Fruit fly (Drosophila melanogaster) whole organism, embryonic: ENCODE results near the gene CG10232.

ENCODE experiments used
- Atf6 ChIP-seq: fragments of 200-800 bp; sonication (Bioruptor generic); IDR thresholded peaks from 2 replicates; pipeline ENCODE4 v1.3.6; 2022; ENCODE audit warnings: missing biosample characterization, missing genetic modification characterization
- Awh ChIP-seq: fragments of 200-800 bp; sonication (Bioruptor generic); IDR thresholded peaks from 2 replicates; pipeline ENCODE4, ENCODE4 v1.3.6; 2022; ENCODE audit warnings: missing biosample characterization, missing genetic modification characterization
- CG10979 ChIP-seq: fragments of 200-800 bp; sonication (Bioruptor generic); optimal IDR thresholded peaks from 2 replicates; lab custom pipeline; 2018; ENCODE audit warnings: missing biosample characterization, mild to moderate bottlenecking, missing genetic modification characterization, moderate library complexity
- CG11085 ChIP-seq: fragments of 200-800 bp; sonication (Bioruptor generic); IDR thresholded peaks from 2 replicates; pipeline ENCODE4 v1.3.6; 2022; ENCODE audit warnings: missing biosample characterization, missing genetic modification characterization
- CG11398 ChIP-seq: fragments of 200-800 bp; sonication (Bioruptor generic); optimal IDR thresholded peaks from 2 replicates; lab custom pipeline; 2016; ENCODE audit warnings: missing biosample characterization, missing genetic modification characterization
- CG11723 ChIP-seq: fragments of 200-800 bp; sonication (Bioruptor generic); optimal IDR thresholded peaks from 2 replicates; lab custom pipeline; 2017; ENCODE audit warnings: missing biosample characterization, mild to moderate bottlenecking, missing genetic modification characterization
- CG12219 ChIP-seq: fragments of 200-800 bp; sonication (Bioruptor generic); optimal IDR thresholded peaks from 3 replicates; lab custom pipeline; 2018; ENCODE audit warnings: missing biosample characterization, mild to moderate bottlenecking, missing genetic modification characterization
- CG13894 ChIP-seq: fragments of 200-800 bp; sonication (Bioruptor generic); optimal IDR thresholded peaks from 3 replicates; lab custom pipeline; 2018; ENCODE audit warnings: missing biosample characterization, mild to moderate bottlenecking, missing genetic modification characterization, moderate library complexity
- CG15011 ChIP-seq: fragments of 200-800 bp; sonication (Bioruptor generic); optimal IDR thresholded peaks from 3 replicates; lab custom pipeline; 2018; ENCODE audit warnings: missing biosample characterization, mild to moderate bottlenecking, missing genetic modification characterization
- CG18262 ChIP-seq: fragments of 200-800 bp; optimal IDR thresholded peaks from 3 replicates; lab custom pipeline; 2019; ENCODE audit warnings: missing biosample characterization, mild to moderate bottlenecking, missing genetic modification characterization, moderate library complexity
- CG30020 ChIP-seq: fragments of 200-800 bp; optimal IDR thresholded peaks from 2 replicates; lab custom pipeline; 2019; ENCODE audit warnings: missing biosample characterization, mild to moderate bottlenecking, missing genetic modification characterization, moderate library complexity
- CG30403 ChIP-seq: fragments of 200-800 bp; sonication (Bioruptor generic); optimal IDR thresholded peaks from 3 replicates; lab custom pipeline; 2016; ENCODE audit warnings: missing biosample characterization, missing genetic modification characterization
- CG3065 ChIP-seq: fragments of 200-800 bp; sonication (Bioruptor generic); optimal IDR thresholded peaks from 2 replicates; lab custom pipeline; 2016; ENCODE audit warnings: missing biosample characterization, missing genetic modification characterization
- CG31388 ChIP-seq: fragments of 200-800 bp; sonication (Bioruptor generic); optimal IDR thresholded peaks from 2 replicates; lab custom pipeline; 2016; ENCODE audit warnings: missing biosample characterization, missing genetic modification characterization
- CG32532 ChIP-seq: fragments of 200-800 bp; sonication (Bioruptor generic); IDR thresholded peaks from 2 replicates; pipeline ENCODE4 v1.3.6; 2022; ENCODE audit warnings: missing biosample characterization, missing genetic modification characterization
- CG3281 ChIP-seq: fragments of 200-800 bp; sonication (Bioruptor generic); optimal IDR thresholded peaks from 3 replicates; lab custom pipeline; 2017; ENCODE audit warnings: missing biosample characterization, mild to moderate bottlenecking, missing genetic modification characterization
- CG42726 ChIP-seq: fragments of 200-800 bp; sonication (Bioruptor generic); IDR thresholded peaks from 2 replicates; pipeline ENCODE4 v1.3.6; 2022; ENCODE audit warnings: missing biosample characterization, missing genetic modification characterization; ENCODE audit not compliant: partially characterized antibody
- CG4854 ChIP-seq: fragments of 200-800 bp; sonication (Bioruptor generic); optimal IDR thresholded peaks from 2 replicates; lab custom pipeline; 2016; ENCODE audit warnings: missing biosample characterization, missing genetic modification characterization, inconsistent platforms
- CG6272 ChIP-seq: fragments of 200-800 bp; sonication (Bioruptor generic); IDR thresholded peaks from 2 replicates; pipeline ENCODE4 v1.3.6; 2022; ENCODE audit warnings: missing biosample characterization, missing genetic modification characterization
- CG6765 ChIP-seq: fragments of 200-800 bp; sonication (Bioruptor generic); optimal IDR thresholded peaks from 3 replicates; lab custom pipeline; 2017; ENCODE audit warnings: missing biosample characterization, mild to moderate bottlenecking, missing genetic modification characterization
- CG7987 ChIP-seq: fragments of 200-800 bp; sonication (Bioruptor generic); optimal IDR thresholded peaks from 2 replicates; lab custom pipeline; 2018; ENCODE audit warnings: missing biosample characterization, mild to moderate bottlenecking, missing genetic modification characterization, moderate library complexity
- CG8944 ChIP-seq: fragments of 200-800 bp; sonication (Bioruptor generic); optimal IDR thresholded peaks from 3 replicates; lab custom pipeline; 2016; ENCODE audit warnings: missing biosample characterization, missing genetic modification characterization
- D19A ChIP-seq: fragments of 200-800 bp; optimal IDR thresholded peaks from 3 replicates; lab custom pipeline; 2019; ENCODE audit warnings: missing biosample characterization, mild to moderate bottlenecking, missing genetic modification characterization, moderate library complexity
- Dad ChIP-seq: fragments of 200-800 bp; sonication (Bioruptor generic); optimal IDR thresholded peaks from 3 replicates; lab custom pipeline; 2016; ENCODE audit warnings: missing biosample characterization, missing genetic modification characterization
- Dip3 ChIP-seq: fragments of 200-800 bp; sonication (Bioruptor generic); optimal IDR thresholded peaks from 3 replicates; lab custom pipeline; 2016; ENCODE audit warnings: missing biosample characterization, missing genetic modification characterization
- Dref ChIP-seq: fragments of 200-800 bp; sonication (Bioruptor generic); IDR thresholded peaks from 2 replicates; pipeline ENCODE4 v1.3.6; 2022; ENCODE audit warnings: missing biosample characterization, missing genetic modification characterization
- Mes4 ChIP-seq: fragments of 200-800 bp; sonication (Bioruptor generic); optimal IDR thresholded peaks from 2 replicates; lab custom pipeline; 2016; ENCODE audit warnings: missing biosample characterization, missing genetic modification characterization
- Myb ChIP-seq: fragments of 200-800 bp; sonication (Bioruptor generic); optimal IDR thresholded peaks from 2 replicates; lab custom pipeline; 2016; ENCODE audit warnings: missing biosample characterization, missing genetic modification characterization
- Optix ChIP-seq: fragments of 200-800 bp; sonication (Bioruptor generic); IDR thresholded peaks from 3 replicates; pipeline ENCODE4 v1.3.6; 2022; ENCODE audit warnings: missing biosample characterization, missing genetic modification characterization
- Ptx1 ChIP-seq: fragments of 200-800 bp; sonication (Bioruptor generic); IDR thresholded peaks from 2 replicates; pipeline ENCODE4 v1.3.6; 2022; ENCODE audit warnings: missing biosample characterization, missing genetic modification characterization
- Sox102F ChIP-seq: fragments of 200-800 bp; sonication (Bioruptor generic); optimal IDR thresholded peaks from 2 replicates; lab custom pipeline; 2018; ENCODE audit warnings: missing biosample characterization, mild to moderate bottlenecking, missing genetic modification characterization, moderate library complexity
- Xbp1 ChIP-seq: fragments of 200-800 bp; sonication (Bioruptor generic); optimal IDR thresholded peaks from 3 replicates; lab custom pipeline; 2016; ENCODE audit warnings: missing biosample characterization, mild to moderate bottlenecking, missing genetic modification characterization
- Xrp1 ChIP-seq: fragments of 200-800 bp; sonication (Bioruptor generic); IDR thresholded peaks from 2 replicates; pipeline ENCODE4 v1.3.6; 2022; ENCODE audit warnings: missing biosample characterization, missing genetic modification characterization
- bbx ChIP-seq: fragments of 200-800 bp; sonication (Bioruptor generic); IDR thresholded peaks from 2 replicates; pipeline ENCODE4 v1.3.6; 2022; ENCODE audit warnings: missing biosample characterization, missing genetic modification characterization; ENCODE audit not compliant: partially characterized antibody
- cg ChIP-seq: fragments of 200-800 bp; sonication (Bioruptor generic); optimal IDR thresholded peaks from 3 replicates; lab custom pipeline; 2019; ENCODE audit warnings: missing biosample characterization, mild to moderate bottlenecking, missing genetic modification characterization, moderate library complexity
- dan ChIP-seq: fragments of 200-800 bp; sonication (Bioruptor generic); IDR thresholded peaks from 2 replicates; pipeline ENCODE4 v1.3.6; 2022; ENCODE audit warnings: missing biosample characterization, missing genetic modification characterization
- dm ChIP-seq: fragments of 200-800 bp; sonication (Bioruptor generic); optimal IDR thresholded peaks from 3 replicates; lab custom pipeline; 2016; ENCODE audit warnings: missing biosample characterization, missing genetic modification characterization
- dysf ChIP-seq: fragments of 200-800 bp; sonication (Bioruptor generic); IDR thresholded peaks from 3 replicates; pipeline ENCODE4 v1.3.6; 2022; ENCODE audit warnings: missing biosample characterization, missing genetic modification characterization
- emc ChIP-seq: fragments of 200-800 bp; sonication (Bioruptor generic); optimal IDR thresholded peaks from 2 replicates; lab custom pipeline; 2016; ENCODE audit warnings: missing biosample characterization, missing genetic modification characterization
- grn ChIP-seq: fragments of 200-800 bp; sonication (Bioruptor generic); optimal IDR thresholded peaks from 3 replicates; lab custom pipeline; 2017; ENCODE audit warnings: missing biosample characterization, missing genetic modification characterization
- kay ChIP-seq: fragments of 200-800 bp; sonication (Bioruptor generic); optimal IDR thresholded peaks from 2 replicates; lab custom pipeline; 2016; ENCODE audit warnings: missing biosample characterization, missing genetic modification characterization
- lilli ChIP-seq: fragments of 200-800 bp; sonication (Bioruptor generic); optimal IDR thresholded peaks from 3 replicates; lab custom pipeline; 2016; ENCODE audit warnings: missing biosample characterization, missing genetic modification characterization
- lola ChIP-seq, 3 experiments: fragments of >200 bp in 2 of 3; fragments of 200-800 bp in 1 of 3; sonication (Bioruptor generic) in 1 of 3; optimal IDR thresholded peaks; 2 replicates each; lab custom pipeline; 2017 to 2019; ENCODE audit warnings: missing biosample characterization in 3 of 3, missing genetic modification characterization in 3 of 3, mild to moderate bottlenecking in 1 of 3, moderate library complexity in 1 of 3
- mam ChIP-seq: fragments of 200-800 bp; sonication (Bioruptor generic); optimal IDR thresholded peaks from 3 replicates; lab custom pipeline; 2016; ENCODE audit warnings: missing biosample characterization, missing genetic modification characterization
- sc ChIP-seq, 3 experiments: fragments of >200 bp in 2 of 3; fragments of 200-800 bp in 1 of 3; sonication (Bioruptor generic) in 1 of 3; optimal IDR thresholded peaks; 2 replicates in 2 of 3; 3 replicates in 1 of 3; lab custom pipeline; 2017; ENCODE audit warnings: mild to moderate bottlenecking in 1 of 3, missing biosample characterization in 1 of 3, missing genetic modification characterization in 1 of 3, missing genetic modification reagents in 1 of 3
- sim ChIP-seq: fragments of 200-800 bp; sonication (Bioruptor generic); IDR thresholded peaks from 2 replicates; pipeline ENCODE4 v1.3.6; 2022; ENCODE audit warnings: missing biosample characterization, missing genetic modification characterization
- so ChIP-seq: fragments of 200-800 bp; sonication (Bioruptor generic); IDR thresholded peaks from 3 replicates; pipeline ENCODE4 v1.3.6; 2022; ENCODE audit warnings: missing biosample characterization, missing genetic modification characterization
- trem ChIP-seq: fragments of 200-800 bp; optimal IDR thresholded peaks from 3 replicates; lab custom pipeline; 2019; ENCODE audit warnings: missing biosample characterization, mild to moderate bottlenecking, missing genetic modification characterization, moderate library complexity
- twi ChIP-seq: fragments of 200-800 bp; optimal IDR thresholded peaks from 2 replicates; lab custom pipeline; 2019; ENCODE audit warnings: missing biosample characterization, mild to moderate bottlenecking, missing genetic modification characterization, moderate library complexity
- tx ChIP-seq: fragments of 200-800 bp; sonication (Bioruptor generic); optimal IDR thresholded peaks from 2 replicates; lab custom pipeline; 2016; ENCODE audit warnings: missing biosample characterization, missing genetic modification characterization

CG10232 gene

DNA sequence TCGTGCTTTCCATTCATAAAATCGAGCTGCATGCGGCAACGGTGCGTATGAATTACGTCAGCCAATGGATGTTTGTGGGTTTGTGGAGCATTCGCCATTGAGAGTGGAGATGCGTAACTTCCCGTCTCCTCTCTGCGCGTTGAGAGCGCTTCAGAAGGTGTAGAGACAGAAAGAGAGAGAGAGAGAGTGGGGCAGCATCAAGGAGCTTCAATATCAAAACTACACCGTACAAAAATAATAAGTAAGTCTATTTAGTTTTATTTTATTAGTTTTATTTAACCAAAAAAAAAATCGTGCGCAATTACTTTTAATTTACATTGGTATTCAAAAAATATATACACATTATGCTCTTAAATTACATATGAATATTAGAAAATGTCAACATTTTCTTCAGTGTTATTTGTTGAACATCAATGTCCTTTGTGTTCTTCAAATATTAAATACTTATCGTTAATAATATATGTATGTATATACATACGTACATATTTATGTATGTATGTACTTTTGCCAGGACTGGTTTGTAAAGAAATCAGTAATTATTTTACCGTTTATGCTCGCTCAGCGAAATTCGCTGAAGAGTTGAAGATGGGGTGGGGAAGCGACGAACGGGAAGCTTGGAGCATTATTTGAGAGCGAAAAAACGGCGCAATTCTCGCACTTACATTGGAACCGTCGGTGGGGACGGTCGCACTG is 1.4 kb upstream of the CG10232 start, which contains the start of gene CG10365 (continued):
- TF ChIP-seq CG11085 (peak; percentile 76), CG8944 (GFP tag; lab: Kevin White, UChicago) (no peak), grn (GFP tag; lab: Kevin White, UChicago) (no peak), CG12219 (GFP tag; lab: Kevin White, UChicago) (peak; percentile 59), CG42726 (no peak), CG32532 (peak; percentile 91), bbx (GFP tag; lab: Robert Waterston, UW) (0 out of 2 replicates have a peak, but pooled peaks have one; percentile 13), sim (GFP tag; lab: Robert Waterston, UW) (peak; percentile 64; the same call in 1 of the 2 replicates), CG3065 (peak; percentile 3), Dip3 (GFP tag; lab: Kevin White, UChicago) (no peak), twi (tag; lab: Kevin White, UChicago) (no peak), CG30020 (no peak), CG6272 (peak; percentile 32; the same call in 1 of the 2 replicates), D19A (tag; lab: Kevin White, UChicago) (peak; percentile 76), CG6765 (GFP tag; lab: Kevin White, UChicago) (peak; percentile 72), Sox102F (GFP tag; lab: Kevin White, UChicago) (peak; percentile 93), lola (GFP tag; optimal IDR thresholded peaks at IDR 0.05; lab: Kevin White, UChicago) (peak in 1 of 3 experiments; percentile 39), sc (optimal IDR thresholded peaks at IDR 0.05; lab: Kevin White, UChicago) (no peak), sc (GFP tag; optimal IDR thresholded peaks at IDR 0.05; lab: Kevin White, UChicago) (peak; percentile 24), CG13894 (tag; lab: Kevin White, UChicago) (peak; percentile 86), so (peak; percentile 79), tx (GFP tag; lab: Kevin White, UChicago) (no peak), Dref (GFP tag; lab: Robert Waterston, UW) (no peak), CG10979 (tag; lab: Kevin White, UChicago) (peak; percentile 82), emc (GFP tag; lab: Kevin White, UChicago) (no peak), kay (GFP tag; lab: Kevin White, UChicago) (peak; percentile 40), Myb (GFP tag; lab: Kevin White, UChicago) (no peak), CG18262 (tag; lab: Kevin White, UChicago) (peak; percentile 78), CG30403 (GFP tag; lab: Kevin White, UChicago) (peak; percentile 90), CG3281 (peak; percentile 86), Optix (GFP tag; lab: Robert Waterston, UW) (no peak), lilli (peak; percentile 52), CG11723 (no peak), CG4854 (GFP tag; lab: Kevin White, UChicago) (no peak), CG7987 (GFP tag; lab: Kevin White, UChicago) (no peak), mam (GFP tag; lab: Kevin White, UChicago) (no peak), CG11398 (GFP tag; lab: Kevin White, UChicago) (no peak), Xrp1 (peak; percentile 86), CG31388 (peak; percentile 32), Dad (GFP tag; lab: Kevin White, UChicago) (no peak), trem (tag; lab: Kevin White, UChicago) (peak; percentile 45), Xbp1 (peak; percentile 77), CG15011 (GFP tag; lab: Kevin White, UChicago) (peak; percentile 87), Ptx1 (peak; percentile 92), cg (GFP tag; lab: Kevin White, UChicago) (no peak), dysf (peak; percentile 89), Mes4 (GFP tag; lab: Kevin White, UChicago) (no peak), Atf6 (GFP tag; lab: Robert Waterston, UW) (peak; percentile 94), dm (GFP tag; lab: Kevin White, UChicago) (no peak), dan (GFP tag; lab: Robert Waterston, UW) (no peak), Awh (GFP tag; lab: Robert Waterston, UW) (peak; percentile 61; the same call in 1 of the 2 replicates)
